Worm (Caenorhabditis elegans) whole organism, L1 larva: ENCODE results near the gene Y43F8C.16.
A peak's percentile ranks its signal among the peaks of the same experiment; 100 is the strongest.
"Not testable (repeated sequence)": the region's sequence is repeated elsewhere in the genome, so short reads cannot be mapped to it uniquely, and the experiment has no call there.

Source experiments
- C16A3.4 ChIP-seq: fragments of 150-350 bp; optimal IDR thresholded peaks from 2 replicates; lab custom pipeline; 2014; ENCODE audit warnings: missing biosample characterization, missing genetic modification characterization
- F16B12.6 ChIP-seq: fragments of 150-350 bp; optimal IDR thresholded peaks from 2 replicates; lab custom pipeline; 2014; ENCODE audit warnings: missing biosample characterization, missing genetic modification characterization
- ama-1 ChIP-seq: fragments of 150-350 bp; optimal IDR thresholded peaks from 2 replicates; lab custom pipeline; 2014
- blmp-1 ChIP-seq: fragments of 150-350 bp; optimal IDR thresholded peaks from 2 replicates; lab custom pipeline; 2014; ENCODE audit warnings: missing biosample characterization, missing genetic modification characterization
- dsc-1 ChIP-seq: sonication (generic microtip); optimal IDR thresholded peaks from 2 replicates; lab custom pipeline; 2016; ENCODE audit warnings: mild to moderate bottlenecking, missing genetic modification characterization, missing compliant biosample characterization
- efl-1 ChIP-seq, 4 experiments: fragments of 150-350 bp; optimal IDR thresholded peaks in 3 of 4; peaks in 1 of 4; 1 replicate in 1 of 4; 2 replicates in 3 of 4; lab custom pipeline; 2014; ENCODE audit warnings: missing biosample characterization in 2 of 4, missing genetic modification characterization in 2 of 4, missing genetic modification reagents in 2 of 4
- egl-13 ChIP-seq: sonication (generic microtip); optimal IDR thresholded peaks from 2 replicates; lab custom pipeline; 2016; ENCODE audit warnings: missing genotype, missing genetic modification reagents, missing genetic modification characterization, missing compliant biosample characterization
- egl-27 ChIP-seq, 2 experiments: fragments of 150-350 bp in 1 of 2; sonication (generic microtip); optimal IDR thresholded peaks; 3 replicates each; lab custom pipeline; 2017 to 2018; ENCODE audit warnings: missing biosample characterization in 2 of 2, missing genetic modification characterization in 2 of 2, missing genetic modification reagents in 2 of 2
- elt-2 ChIP-seq: sonication (generic microtip); optimal IDR thresholded peaks from 2 replicates; lab custom pipeline; 2016; ENCODE audit warnings: missing genetic modification characterization, mild to moderate bottlenecking, inconsistent platforms, missing compliant biosample characterization, missing genetic modification reagents
- ets-5 ChIP-seq: fragments of 200-800 bp; sonication (Bioruptor generic); IDR thresholded peaks from 2 replicates; pipeline ENCODE4 v1.3.6; 2022; ENCODE audit warnings: missing genetic modification characterization, missing compliant biosample characterization
- fos-1 ChIP-seq: fragments of 150-350 bp; optimal IDR thresholded peaks from 2 replicates; lab custom pipeline; 2014; ENCODE audit warnings: missing biosample characterization, missing genetic modification characterization
- irx-1 ChIP-seq: sonication (generic microtip); optimal IDR thresholded peaks from 2 replicates; lab custom pipeline; 2016; ENCODE audit warnings: missing genetic modification characterization, missing compliant biosample characterization
- isw-1 ChIP-seq: fragments of 200-800 bp; sonication (Bioruptor generic); IDR thresholded peaks from 2 replicates; pipeline ENCODE4 v1.3.6; 2022; ENCODE audit warnings: missing genetic modification characterization, missing compliant biosample characterization
- lin-13 ChIP-seq: fragments of 150-350 bp; optimal IDR thresholded peaks from 2 replicates; lab custom pipeline; 2014; ENCODE audit warnings: missing biosample characterization, missing genetic modification reagents, missing genetic modification characterization
- lin-14 ChIP-seq: fragments of 200-800 bp; sonication (Bioruptor generic); optimal IDR thresholded peaks from 2 replicates; lab custom pipeline; 2018; ENCODE audit warnings: mild to moderate bottlenecking, missing genetic modification characterization, moderate library complexity, missing compliant biosample characterization
- lin-35 ChIP-seq, 2 experiments: fragments of 150-350 bp; optimal IDR thresholded peaks; 2 replicates each; lab custom pipeline; 2014; ENCODE audit warnings: missing biosample characterization in 2 of 2, missing genetic modification characterization in 2 of 2, missing genetic modification reagents in 2 of 2
- lin-39 ChIP-seq: fragments of 150-350 bp; optimal IDR thresholded peaks from 2 replicates; lab custom pipeline; 2014; ENCODE audit warnings: missing biosample characterization, missing genetic modification reagents, missing genetic modification characterization
- mdl-1 ChIP-seq, 2 experiments: fragments of 150-350 bp; optimal IDR thresholded peaks; 2 replicates each; lab custom pipeline; 2014 to 2017; ENCODE audit warnings: missing biosample characterization in 2 of 2, missing genetic modification characterization in 2 of 2, inconsistent platforms in 1 of 2
- nhr-12 ChIP-seq: sonication (generic microtip); optimal IDR thresholded peaks from 2 replicates; lab custom pipeline; 2017; ENCODE audit warnings: missing biosample characterization, missing genetic modification characterization
- nhr-237 ChIP-seq: fragments of 150-350 bp; optimal IDR thresholded peaks from 2 replicates; lab custom pipeline; 2014; ENCODE audit warnings: missing biosample characterization, missing genetic modification characterization
- nhr-28 ChIP-seq: fragments of 150-350 bp; optimal IDR thresholded peaks from 2 replicates; lab custom pipeline; 2014; ENCODE audit warnings: missing biosample characterization, missing genetic modification characterization
- nhr-71 ChIP-seq: sonication (generic microtip); optimal IDR thresholded peaks from 2 replicates; lab custom pipeline; 2016; ENCODE audit warnings: mild to moderate bottlenecking, missing genetic modification characterization, moderate library complexity, missing compliant biosample characterization
- pag-3 ChIP-seq: sonication (generic microtip); optimal IDR thresholded peaks from 2 replicates; lab custom pipeline; 2017; ENCODE audit warnings: missing genetic modification characterization, mild to moderate bottlenecking, missing compliant biosample characterization, antibody characterized with exemption, borderline replicate concordance; ENCODE audit not compliant: insufficient read depth
- pqm-1 ChIP-seq: sonication (generic microtip); optimal IDR thresholded peaks from 3 replicates; lab custom pipeline; 2017; ENCODE audit warnings: missing biosample characterization, missing genetic modification characterization
- rnt-1 ChIP-seq: sonication (generic microtip); optimal IDR thresholded peaks from 2 replicates; lab custom pipeline; 2016; ENCODE audit warnings: mild to moderate bottlenecking, missing genetic modification characterization, moderate library complexity, missing compliant biosample characterization
- snpc-4 ChIP-seq: fragments of 150-350 bp; optimal IDR thresholded peaks from 2 replicates; lab custom pipeline; 2014; ENCODE audit warnings: missing biosample characterization, missing genetic modification characterization
- snu-23 ChIP-seq: sonication (generic microtip); optimal IDR thresholded peaks from 2 replicates; lab custom pipeline; 2016; ENCODE audit warnings: missing genetic modification characterization, missing compliant biosample characterization
- swsn-7 ChIP-seq: sonication (generic microtip); optimal IDR thresholded peaks from 2 replicates; lab custom pipeline; 2016; ENCODE audit warnings: missing genetic modification characterization, missing compliant biosample characterization
- tlp-1 ChIP-seq: fragments of 150-350 bp; optimal IDR thresholded peaks from 2 replicates; lab custom pipeline; 2014; ENCODE audit warnings: missing biosample characterization, missing genetic modification characterization
- unc-130 ChIP-seq: fragments of 150-350 bp; optimal IDR thresholded peaks from 2 replicates; lab custom pipeline; 2017; ENCODE audit warnings: missing biosample characterization, missing genetic modification characterization, inconsistent platforms
- unc-30 ChIP-seq: sonication (generic microtip); optimal IDR thresholded peaks from 2 replicates; lab custom pipeline; 2017; ENCODE audit warnings: missing biosample characterization, missing genetic modification characterization
- unc-98 ChIP-seq: fragments of 200-800 bp; sonication (Bioruptor generic); IDR thresholded peaks from 2 replicates; pipeline ENCODE4 v1.3.6; 2022; ENCODE audit warnings: missing genetic modification characterization, missing compliant biosample characterization
- vab-15 ChIP-seq: sonication (generic microtip); optimal IDR thresholded peaks from 2 replicates; lab custom pipeline; 2017; ENCODE audit warnings: missing genotype, mild to moderate bottlenecking, missing genetic modification characterization, missing compliant biosample characterization
- zag-1 ChIP-seq: fragments of 150-350 bp; optimal IDR thresholded peaks from 2 replicates; lab custom pipeline; 2014; ENCODE audit warnings: missing biosample characterization, missing genetic modification characterization
- ztf-11 ChIP-seq, 2 experiments: sonication (generic microtip); optimal IDR thresholded peaks; 2 replicates each; lab custom pipeline; 2016 to 2017; ENCODE audit warnings: missing genetic modification characterization in 2 of 2, missing biosample characterization in 1 of 2, missing compliant biosample characterization in 1 of 2

Gene Y43F8C.16

DNA sequence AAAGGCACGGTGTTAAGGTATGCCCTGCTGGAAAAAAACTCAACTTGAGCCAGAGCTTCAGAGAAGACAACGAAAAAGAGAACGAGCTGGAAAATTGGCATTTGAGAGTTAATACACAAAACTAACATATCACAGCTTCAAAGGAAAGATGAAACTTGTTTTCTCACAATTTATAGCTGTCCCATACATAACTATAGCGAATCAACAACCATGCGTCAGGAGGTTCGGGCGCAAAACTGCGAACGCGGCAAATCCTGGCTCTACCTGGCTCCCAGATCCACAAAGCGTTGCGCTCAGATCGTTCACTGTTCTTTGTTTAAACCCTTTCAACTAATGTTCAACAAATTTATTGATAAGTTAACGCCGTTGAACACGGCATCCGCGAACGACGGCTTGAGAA is 4.8 kb downstream of the Y43F8C.16 start, which contains the start of gene Y43F8C.15:
Y43F8C.15 (minus strand) TSS at position 101 of the 400 bp plus-strand sequence.
- not testable (repeated sequence) for TF ChIP-seq blmp-1, unc-130, tlp-1 (tag; lab: Kevin White, UChicago)
- TF ChIP-seq, all 84 proteins: peak for 0; not testable (repeated sequence) for 84

DNA sequence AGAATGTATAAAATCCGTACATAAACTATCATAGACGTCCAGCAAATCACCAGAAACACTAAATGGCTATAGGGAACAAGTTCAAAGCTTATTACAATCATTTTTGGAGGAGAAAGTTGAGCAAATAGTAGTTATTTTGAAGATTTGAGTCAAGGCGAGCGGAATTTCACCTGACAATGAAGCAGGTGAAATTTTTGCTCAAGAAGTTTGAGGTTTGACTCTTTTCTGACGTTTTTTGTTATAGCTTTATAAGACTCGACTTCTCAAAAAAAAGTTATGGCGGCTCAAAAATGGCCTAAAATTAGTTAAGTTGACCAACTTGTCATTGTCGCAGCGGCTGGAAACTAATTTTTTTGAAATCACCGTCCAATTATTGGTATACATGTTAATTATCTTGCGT is 6.5 kb downstream of the Y43F8C.16 start, which contains the start of gene srv-3:
srv-3 (minus strand) TSS at position 101 of the 400 bp plus-strand sequence.
- TF ChIP-seq C16A3.4 (tag; lab: Kevin White, UChicago) (no peak), ztf-11 (tag; optimal IDR thresholded peaks at IDR 0.05; lab: Kevin White, UChicago) (no peak), F16B12.6 (tag; lab: Kevin White, UChicago) (no peak), unc-30 (tag; lab: Kevin White, UChicago) (no peak), zag-1 (no peak), efl-1 (optimal IDR thresholded peaks at IDR 0.05; lab: Kevin White, UChicago) (no peak), efl-1 (GFP tag; optimal IDR thresholded peaks at IDR 0.05 in 1 of 2; lab: Kevin White, UChicago) (no peak), fos-1 (tag; lab: Kevin White, UChicago) (no peak), rnt-1 (tag; lab: Kevin White, UChicago) (no peak), egl-13 (tag; lab: Kevin White, UChicago) (no peak), egl-27 (tag; optimal IDR thresholded peaks at IDR 0.05; lab: Kevin White, UChicago) (no peak), vab-15 (tag; lab: Kevin White, UChicago) (no peak), ama-1 (lab: Kevin White, UChicago) (no peak), snpc-4 (tag; lab: Kevin White, UChicago) (no peak), mdl-1 (tag; optimal IDR thresholded peaks at IDR 0.05; lab: Kevin White, UChicago) (no peak), nhr-237 (tag; lab: Kevin White, UChicago) (no peak)

DNA sequence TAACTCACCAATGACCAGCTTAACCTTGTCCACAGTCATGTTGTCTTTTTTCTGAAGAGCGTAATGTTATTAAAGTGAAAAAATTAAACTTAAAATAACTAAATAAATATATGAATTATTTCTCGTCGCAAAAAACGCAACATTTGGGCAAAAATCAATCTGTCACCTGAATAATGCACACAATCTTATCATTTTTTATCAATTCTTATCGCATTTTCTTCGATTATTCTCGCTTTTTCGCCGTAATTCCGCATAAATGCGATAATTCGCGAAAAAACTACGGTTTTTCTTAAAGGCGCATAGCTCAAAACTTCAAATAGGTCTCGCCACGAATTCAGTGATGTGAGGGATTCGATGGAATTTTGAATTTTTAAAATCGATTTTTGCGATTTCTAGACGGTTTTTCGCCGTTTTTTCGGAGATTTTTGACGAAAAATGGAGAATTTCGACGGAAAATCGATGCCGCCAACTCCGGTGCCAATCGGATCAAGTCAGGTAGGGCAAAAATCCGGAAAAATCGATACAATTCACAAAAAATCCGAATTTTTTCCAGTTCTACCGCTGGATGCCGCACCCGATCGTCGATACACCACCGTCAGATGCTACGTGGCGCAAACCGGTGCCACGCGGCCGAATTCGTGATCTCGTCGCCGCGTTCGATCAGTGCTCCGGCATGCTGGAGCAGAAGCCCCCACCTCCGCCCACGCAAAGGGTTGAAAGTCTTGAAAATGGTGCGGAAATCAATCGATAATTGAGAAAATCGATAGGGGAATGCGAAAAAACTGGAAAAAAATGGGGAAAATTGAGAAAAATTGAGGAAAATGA is 17.8 kb downstream of the Y43F8C.16 start, which contains the start of the genes Y43F8C.13 and ani-3:
Y43F8C.13 (minus strand) TSS at position 51 of the 825 bp plus-strand sequence.
ani-3 (plus strand) TSS at position 385 of the 825 bp plus-strand sequence.
- TF ChIP-seq lin-35 (GFP tag; optimal IDR thresholded peaks at IDR 0.05; lab: Kevin White, UChicago) (peak in 1 of 2 experiments; percentile 41), ets-5 (GFP tag; lab: Robert Waterston, UW) (no peak), lin-13 (GFP tag; lab: Kevin White, UChicago) (no peak), rnt-1 (tag; lab: Kevin White, UChicago) (no peak), elt-2 (tag; lab: Kevin White, UChicago) (peak; percentile 72), pag-3 (no peak), swsn-7 (tag; lab: Kevin White, UChicago) (no peak), ama-1 (lab: Kevin White, UChicago) (no peak), irx-1 (tag; lab: Kevin White, UChicago) (no peak), lin-39 (tag; lab: Kevin White, UChicago) (no peak), unc-98 (GFP tag; lab: Robert Waterston, UW) (no peak), isw-1 (GFP tag; lab: Robert Waterston, UW) (no peak), nhr-28 (tag; lab: Kevin White, UChicago) (no peak), pqm-1 (tag; lab: Kevin White, UChicago) (peak; percentile 85), nhr-71 (tag; lab: Kevin White, UChicago) (no peak)

DNA sequence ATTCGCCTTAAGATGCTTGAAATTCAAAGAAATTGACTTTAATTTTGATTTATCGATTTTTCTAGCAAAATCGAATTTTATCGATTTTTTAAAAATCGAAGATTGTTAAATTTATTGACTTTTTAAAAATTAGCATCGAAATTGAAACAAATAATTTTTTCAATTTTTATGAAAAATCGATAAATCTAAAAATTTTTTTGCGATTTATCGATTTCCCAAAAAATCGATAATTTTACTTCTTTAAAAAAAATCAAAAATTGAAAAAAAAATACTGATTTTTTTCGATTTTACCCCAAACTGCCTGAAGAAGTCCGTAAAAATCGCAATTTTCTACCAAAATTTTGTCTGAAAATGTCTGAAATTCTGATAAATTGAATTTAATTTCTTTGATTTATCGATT is 23.4 kb downstream of the Y43F8C.16 start:
- TF ChIP-seq snu-23 (GFP tag; lab: Kevin White, UChicago) (no peak), dsc-1 (tag; lab: Kevin White, UChicago) (no peak), ets-5 (GFP tag; lab: Robert Waterston, UW) (no peak), nhr-12 (tag; lab: Kevin White, UChicago) (no peak), lin-14 (GFP tag; lab: Kevin White, UChicago) (no peak)
